Worm (Caenorhabditis elegans) whole organism, midembryonic: ENCODE data around the gene aptf-1.

Source experiments
- T22C8.4 ChIP-seq: fragments of 200-800 bp; sonication (Bioruptor generic); IDR thresholded peaks from 2 replicates; pipeline ENCODE4 v1.3.6; 2022; ENCODE audit warnings: missing genetic modification characterization, missing compliant biosample characterization
- flt-1 ChIP-seq: fragments of 200-800 bp; sonication (Bioruptor generic); IDR thresholded peaks from 2 replicates; pipeline ENCODE4 v1.3.6; 2022; ENCODE audit warnings: missing genetic modification characterization, missing compliant biosample characterization
- klf-2 ChIP-seq: fragments of 200-800 bp; sonication (Bioruptor generic); conservative IDR thresholded peaks from 2 replicates; pipeline ENCODE4 v1.3.6; 2022; ENCODE audit warnings: missing genetic modification reagents, missing genetic modification characterization, missing compliant biosample characterization
- med-1 ChIP-seq: sonication (generic microtip); optimal IDR thresholded peaks from 2 replicates; lab custom pipeline; 2017; ENCODE audit warnings: missing genetic modification characterization, mild to moderate bottlenecking, missing compliant biosample characterization, antibody characterized with exemption, missing genetic modification reagents; ENCODE audit not compliant: insufficient read depth
- ref-1 ChIP-seq: fragments of 200-800 bp; sonication (Bioruptor generic); conservative IDR thresholded peaks from 2 replicates; pipeline ENCODE4 v1.3.6; 2022; ENCODE audit warnings: missing genetic modification reagents, missing genetic modification characterization, missing compliant biosample characterization
- ztf-23 ChIP-seq: fragments of 200-800 bp; sonication (Bioruptor generic); IDR thresholded peaks from 2 replicates; pipeline ENCODE4 v1.3.6; 2022; ENCODE audit warnings: missing genetic modification reagents, missing genetic modification characterization, missing compliant biosample characterization

DNA sequence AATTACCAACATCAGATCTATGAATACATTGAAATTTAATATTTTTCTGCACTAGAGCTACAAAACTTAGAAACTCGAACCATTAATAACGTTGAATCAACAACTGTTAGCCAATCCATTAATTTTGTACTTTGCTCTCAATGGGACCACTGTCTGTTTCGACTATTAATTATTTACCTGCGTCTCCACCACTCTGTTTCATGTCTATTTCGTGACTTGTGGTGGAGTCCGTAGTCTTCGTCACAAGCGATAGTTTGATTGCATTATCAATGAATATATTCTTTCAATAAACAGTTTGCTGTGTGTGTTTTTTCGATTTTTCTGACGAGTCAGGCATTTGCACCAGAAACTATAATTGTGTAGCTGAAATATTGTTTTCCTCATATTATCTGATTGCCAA lies 31.6 kb downstream of the aptf-1 start:
- TF ChIP-seq med-1 (GFP tag; lab: Kevin White, UChicago) (no peak), ztf-23 (GFP tag; lab: Robert Waterston, UW) (no peak), T22C8.4 (GFP tag; lab: Robert Waterston, UW) (no peak), ref-1 (GFP tag; lab: Robert Waterston, UW) (no peak), flt-1 (GFP tag; lab: Robert Waterston, UW) (no peak), klf-2 (GFP tag; lab: Robert Waterston, UW) (no peak)
